Worm (Caenorhabditis elegans) whole organism, L4 larva: Measurements from ENCODE around the gene clec-71.
"Not testable (repeated sequence)": the region's sequence is repeated elsewhere in the genome, so short reads cannot be mapped to it uniquely, and the experiment has no call there.

Source experiments
- F10B5.3 ChIP-seq: sonication (generic microtip); optimal IDR thresholded peaks from 2 replicates; lab custom pipeline; 2016; ENCODE audit warnings: mild to moderate bottlenecking, missing genetic modification characterization, missing compliant biosample characterization
- F49E8.2 ChIP-seq: sonication (generic microtip); optimal IDR thresholded peaks from 2 replicates; lab custom pipeline; 2016; ENCODE audit warnings: missing compliant biosample characterization, mild to moderate bottlenecking, missing genetic modification characterization, borderline replicate concordance
- T20F7.1 ChIP-seq: fragments of 200-800 bp; sonication (Bioruptor generic); optimal IDR thresholded peaks from 2 replicates; lab custom pipeline; 2018; ENCODE audit warnings: mild to moderate bottlenecking, missing genetic modification characterization, missing compliant biosample characterization
- Y48G9A.11 ChIP-seq: fragments of 200-800 bp; sonication (Bioruptor generic); IDR thresholded peaks from 2 replicates; pipeline ENCODE4 v1.3.6; 2022; ENCODE audit warnings: missing genetic modification reagents, missing genetic modification characterization, missing compliant biosample characterization
- Y5F2A.4 ChIP-seq: fragments of 200-800 bp; sonication (Bioruptor generic); optimal IDR thresholded peaks from 2 replicates; lab custom pipeline; 2018; ENCODE audit warnings: mild to moderate bottlenecking, missing genetic modification characterization, missing compliant biosample characterization
- ZK337.2 ChIP-seq: fragments of 200-800 bp; sonication (Bioruptor generic); IDR thresholded peaks from 2 replicates; pipeline ENCODE4 v1.3.6; 2022; ENCODE audit warnings: missing genetic modification reagents, missing genetic modification characterization, missing compliant biosample characterization
- aha-1 ChIP-seq: fragments of 150-350 bp; peaks from one replicate; lab custom pipeline; 2014; ENCODE audit warnings: missing biosample characterization, missing genetic modification characterization
- aly-2 ChIP-seq: sonication (generic microtip); optimal IDR thresholded peaks from 2 replicates; lab custom pipeline; 2018; ENCODE audit warnings: missing biosample characterization, missing genetic modification characterization
- arid-1 ChIP-seq: fragments of 200-800 bp; sonication (Bioruptor generic); conservative IDR thresholded peaks from 2 replicates; pipeline ENCODE4 v1.3.6; 2022; ENCODE audit warnings: missing genetic modification reagents, missing genetic modification characterization, missing compliant biosample characterization
- ceh-32 ChIP-seq: sonication (generic microtip); optimal IDR thresholded peaks from 2 replicates; lab custom pipeline; 2016; ENCODE audit warnings: mild to moderate bottlenecking, missing genetic modification characterization, missing compliant biosample characterization; ENCODE audit not compliant: poor library complexity
- ceh-44 ChIP-seq: fragments of 200-800 bp; sonication (Bioruptor generic); IDR thresholded peaks from 2 replicates; pipeline ENCODE4 v1.3.6; 2022; ENCODE audit warnings: missing genetic modification reagents, missing genetic modification characterization, missing compliant biosample characterization
- ceh-62 ChIP-seq: sonication (generic microtip); optimal IDR thresholded peaks from 2 replicates; lab custom pipeline; 2017; ENCODE audit warnings: missing biosample characterization, missing genetic modification characterization
- ctbp-1 ChIP-seq: fragments of 200-800 bp; sonication (Bioruptor generic); IDR thresholded peaks from 2 replicates; pipeline ENCODE4 v1.3.6; 2022; ENCODE audit warnings: missing genetic modification reagents, missing genetic modification characterization, missing compliant biosample characterization
- daf-12 ChIP-seq: fragments of 150-350 bp; optimal IDR thresholded peaks from 2 replicates; lab custom pipeline; 2014; ENCODE audit warnings: missing biosample characterization, missing genetic modification reagents, missing genetic modification characterization
- daf-16 ChIP-seq, 3 experiments: sonication (generic microtip); optimal IDR thresholded peaks; 2 replicates each; lab custom pipeline; 2016 to 2017; ENCODE audit warnings: missing genetic modification characterization in 3 of 3, missing genetic modification reagents in 3 of 3, mild to moderate bottlenecking in 2 of 3, missing compliant biosample characterization in 2 of 3, missing biosample characterization in 1 of 3, moderate library complexity in 1 of 3
- daf-8 ChIP-seq: fragments of 200-800 bp; sonication (Bioruptor generic); IDR thresholded peaks from 2 replicates; pipeline ENCODE4 v1.3.6; 2022; ENCODE audit warnings: missing genetic modification characterization, missing compliant biosample characterization
- dmd-6 ChIP-seq: fragments of 200-800 bp; sonication (Bioruptor generic); IDR thresholded peaks from 2 replicates; pipeline ENCODE4 v1.3.6; 2022; ENCODE audit warnings: missing genetic modification reagents, missing genetic modification characterization, missing compliant biosample characterization
- dmd-8 ChIP-seq: fragments of 200-800 bp; sonication (Bioruptor generic); IDR thresholded peaks from 2 replicates; pipeline ENCODE4 v1.3.6; 2022; ENCODE audit warnings: missing genetic modification characterization, missing compliant biosample characterization
- dmd-9 ChIP-seq: fragments of 200-800 bp; sonication (Bioruptor generic); IDR thresholded peaks from 2 replicates; pipeline ENCODE4 v1.3.6; 2022; ENCODE audit warnings: missing genetic modification reagents, missing genetic modification characterization, missing compliant biosample characterization
- fkh-10 ChIP-seq: fragments of 150-350 bp; optimal IDR thresholded peaks from 2 replicates; lab custom pipeline; 2014; ENCODE audit warnings: missing biosample characterization, missing genetic modification reagents, missing genetic modification characterization
- fos-1 ChIP-seq: fragments of 150-350 bp; optimal IDR thresholded peaks from 2 replicates; lab custom pipeline; 2014; ENCODE audit warnings: missing biosample characterization, missing genetic modification characterization
- hlh-11 ChIP-seq: fragments of 200-800 bp; sonication (Bioruptor generic); optimal IDR thresholded peaks from 2 replicates; lab custom pipeline; 2018; ENCODE audit warnings: mild to moderate bottlenecking, missing genetic modification characterization, missing compliant biosample characterization
- hlh-30 ChIP-seq: sonication (generic microtip); optimal IDR thresholded peaks from 2 replicates; lab custom pipeline; 2017; ENCODE audit warnings: antibody characterized with exemption, mild to moderate bottlenecking, missing genetic modification characterization, missing compliant biosample characterization; ENCODE audit not compliant: insufficient read depth
- lin-29 ChIP-seq: fragments of 200-800 bp; sonication (Bioruptor generic); IDR thresholded peaks from 2 replicates; pipeline ENCODE4 v1.3.6; 2022; ENCODE audit warnings: missing genetic modification reagents, missing genetic modification characterization, missing compliant biosample characterization
- madf-5 ChIP-seq, 2 experiments: fragments of 200-800 bp; sonication (Bioruptor generic); IDR thresholded peaks; 2 replicates each; pipeline ENCODE4 v1.3.6; 2022; ENCODE audit warnings: missing compliant biosample characterization in 2 of 2, missing genetic modification characterization in 2 of 2
- madf-9 ChIP-seq: fragments of 200-800 bp; sonication (Bioruptor generic); conservative IDR thresholded peaks from 2 replicates; pipeline ENCODE4 v1.3.6; 2022; ENCODE audit warnings: missing genetic modification reagents, missing genetic modification characterization, missing compliant biosample characterization
- mdl-1 ChIP-seq, 2 experiments: fragments of 150-350 bp in 1 of 2; sonication (generic microtip) in 1 of 2; optimal IDR thresholded peaks; 2 replicates each; lab custom pipeline; 2014 to 2017; ENCODE audit warnings: missing biosample characterization in 2 of 2, missing genetic modification characterization in 2 of 2
- mep-1 ChIP-seq: fragments of 150-350 bp; sonication (generic microtip); optimal IDR thresholded peaks from 3 replicates; lab custom pipeline; 2014; ENCODE audit warnings: missing biosample characterization, missing genetic modification characterization
- mes-2 ChIP-seq: sonication (generic microtip); optimal IDR thresholded peaks from 2 replicates; lab custom pipeline; 2016; ENCODE audit warnings: missing genotype, mild to moderate bottlenecking, missing genetic modification characterization, missing compliant biosample characterization; ENCODE audit not compliant: poor library complexity, severe bottlenecking
- nhr-102 ChIP-seq: sonication (generic microtip); optimal IDR thresholded peaks from 2 replicates; lab custom pipeline; 2016; ENCODE audit warnings: mild to moderate bottlenecking, missing genetic modification characterization, moderate library complexity, missing compliant biosample characterization
- nhr-41 ChIP-seq: fragments of 200-800 bp; sonication (Bioruptor generic); IDR thresholded peaks from 2 replicates; pipeline ENCODE4 v1.3.6; 2022; ENCODE audit warnings: missing genetic modification reagents, missing genetic modification characterization, missing compliant biosample characterization
- nhr-77 ChIP-seq: fragments of 150-350 bp; optimal IDR thresholded peaks from 2 replicates; lab custom pipeline; 2014; ENCODE audit warnings: missing biosample characterization, missing genetic modification characterization
- pha-4 ChIP-seq, 2 experiments: fragments of 150-350 bp in 1 of 2; fragments of 200-800 bp in 1 of 2; sonication (Bioruptor generic) in 1 of 2; IDR thresholded peaks in 1 of 2; optimal IDR thresholded peaks in 1 of 2; 2 replicates each; pipeline versions ENCODE4 v1.3.6 to Lab custom; 2014 to 2022; ENCODE audit warnings: missing genetic modification characterization in 2 of 2, missing genetic modification reagents in 2 of 2, missing biosample characterization in 1 of 2, missing compliant biosample characterization in 1 of 2
- saeg-2 ChIP-seq: fragments of 200-800 bp; sonication (Bioruptor generic); IDR thresholded peaks from 2 replicates; pipeline ENCODE4 v1.3.6; 2022; ENCODE audit warnings: missing genetic modification reagents, missing genetic modification characterization, missing compliant biosample characterization
- sdz-12 ChIP-seq: fragments of 200-800 bp; sonication (Bioruptor generic); optimal IDR thresholded peaks from 2 replicates; lab custom pipeline; 2018; ENCODE audit warnings: mild to moderate bottlenecking, missing genetic modification characterization, missing compliant biosample characterization
- set-16 ChIP-seq: fragments of 200-800 bp; sonication (Bioruptor generic); IDR thresholded peaks from 2 replicates; pipeline ENCODE4 v1.3.6; 2022; ENCODE audit warnings: missing genetic modification reagents, missing genetic modification characterization, missing compliant biosample characterization
- unc-62 ChIP-seq, 3 experiments: fragments of 150-350 bp in 1 of 3; sonication (generic microtip); optimal IDR thresholded peaks in 2 of 3; peaks in 1 of 3; 1 replicate in 1 of 3; 2 replicates in 2 of 3; lab custom pipeline; 2014 to 2017; ENCODE audit warnings: missing biosample characterization in 3 of 3, missing genetic modification characterization in 3 of 3, missing genetic modification reagents in 3 of 3, missing genotype in 1 of 3
- zfp-2 ChIP-seq: sonication (generic microtip); optimal IDR thresholded peaks from 2 replicates; lab custom pipeline; 2016; ENCODE audit warnings: mild to moderate bottlenecking, missing genetic modification characterization, missing compliant biosample characterization
- zfp-3 ChIP-seq: fragments of 200-800 bp; sonication (Bioruptor generic); conservative IDR thresholded peaks from 2 replicates; pipeline ENCODE4 v1.3.6; 2022; ENCODE audit warnings: missing genetic modification reagents, missing genetic modification characterization, missing compliant biosample characterization

The clec-71 gene

ce11 chrIV:3907506-3908188 lies 29.6 kb upstream of the clec-71 start, which contains the start of the genes F56D6.22 and F56D6.12:
Gene F56D6.22 (minus strand): TSS chrIV:3907606.
Gene F56D6.12 (plus strand): TSS chrIV:3908138.
- TF ChIP-seq daf-12 (tag; lab: Kevin White, UChicago) (no peak), dmd-6 (GFP tag; lab: Robert Waterston, UW) (no peak), madf-9 (GFP tag; lab: Robert Waterston, UW) (no peak), lin-29 (GFP tag; lab: Robert Waterston, UW) (no peak), dmd-9 (GFP tag; lab: Robert Waterston, UW) (no peak), pha-4 (GFP tag; IDR thresholded peaks at IDR 0.05; lab: Robert Waterston, UW) (no peak), pha-4 (tag; optimal IDR thresholded peaks at IDR 0.05; lab: Kevin White, UChicago) (no peak), hlh-11 (tag; lab: Kevin White, UChicago) (no peak), hlh-30 (tag; lab: Kevin White, UChicago) (no peak), mep-1 (tag; lab: Kevin White, UChicago) (no peak), fkh-10 (GFP tag; lab: Kevin White, UChicago) (no peak), zfp-3 (GFP tag; lab: Robert Waterston, UW) (no peak), ceh-32 (tag; lab: Kevin White, UChicago) (no peak), arid-1 (GFP tag; lab: Robert Waterston, UW) (no peak), ceh-44 (GFP tag; lab: Robert Waterston, UW) (no peak), madf-5 (GFP tag; IDR thresholded peaks at IDR 0.05; lab: Robert Waterston, UW) (no peak)
- TF ChIP-seq, all 104 proteins: peak for 0

DNA sequence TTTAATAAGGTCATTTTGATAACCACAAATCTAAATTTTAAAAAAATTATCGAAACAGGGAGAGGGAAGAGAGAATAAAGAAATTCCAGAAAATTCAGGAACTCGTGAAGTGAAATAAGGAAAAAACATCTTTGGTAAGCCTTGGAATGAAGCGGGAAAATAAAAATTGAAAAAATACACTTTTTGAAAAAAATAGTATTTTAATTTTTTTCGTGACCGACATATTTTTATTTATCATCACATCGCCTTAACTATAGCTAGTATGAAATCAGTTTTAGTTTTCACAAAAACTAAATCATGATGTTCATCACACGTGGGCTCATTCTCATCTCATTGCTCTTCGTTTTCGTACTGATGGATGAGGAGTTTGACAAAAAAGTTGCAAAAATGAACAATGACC lies 28.1 kb upstream of the clec-71 start, which contains the start of gene F56D6.13:
Gene F56D6.13, plus strand, starts transcription at position 301 of the 400 bp plus-strand sequence.
- TF ChIP-seq daf-8 (GFP tag; lab: Robert Waterston, UW) (no peak), mdl-1 (tag; optimal IDR thresholded peaks at IDR 0.05; lab: Kevin White, UChicago) (no peak), dmd-9 (GFP tag; lab: Robert Waterston, UW) (no peak), set-16 (GFP tag; lab: Robert Waterston, UW) (no peak), daf-12 (tag; lab: Kevin White, UChicago) (no peak), ctbp-1 (no peak), ZK337.2 (GFP tag; lab: Robert Waterston, UW) (no peak), daf-16 (GFP tag; optimal IDR thresholded peaks at IDR 0.05; lab: Kevin White, UChicago) (no peak), daf-16 (tag; optimal IDR thresholded peaks at IDR 0.05; lab: Kevin White, UChicago) (no peak), unc-62 (GFP tag; optimal IDR thresholded peaks at IDR 0.05 in 1 of 2; lab: Kevin White, UChicago) (no peak), unc-62 (tag; optimal IDR thresholded peaks at IDR 0.05; lab: Kevin White, UChicago) (no peak), zfp-2 (tag; lab: Kevin White, UChicago) (no peak), aly-2 (no peak), fos-1 (no peak), mes-2 (tag; lab: Kevin White, UChicago) (no peak), dmd-8 (GFP tag; lab: Robert Waterston, UW) (no peak), pha-4 (GFP tag; IDR thresholded peaks at IDR 0.05; lab: Robert Waterston, UW) (no peak), pha-4 (tag; optimal IDR thresholded peaks at IDR 0.05; lab: Kevin White, UChicago) (no peak), hlh-11 (tag; lab: Kevin White, UChicago) (no peak)
- TF ChIP-seq, all 104 proteins: peak for 0

DNA sequence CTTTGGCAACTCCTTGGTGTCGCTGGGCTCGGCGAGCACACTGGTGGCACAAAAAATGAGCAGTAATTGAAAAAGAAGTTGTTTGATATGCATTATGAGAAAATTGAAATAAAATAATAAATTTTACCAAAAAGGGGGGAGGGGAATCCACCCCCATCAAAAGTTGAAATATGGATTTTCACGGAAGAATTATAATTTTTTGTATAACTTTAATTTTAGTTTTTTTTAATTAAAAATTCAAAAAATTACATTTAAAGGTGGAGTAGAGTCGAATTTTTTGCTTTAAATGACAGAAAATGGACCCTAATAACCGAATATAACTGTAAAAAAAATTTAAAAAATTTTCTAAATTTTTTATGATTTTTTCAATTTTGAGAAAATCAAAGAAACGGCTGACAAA lies 25.4 kb upstream of the clec-71 start, which contains the start of gene F56D6.18:
Gene F56D6.18, minus strand, starts transcription at position 101 of the 400 bp plus-strand sequence.
- not testable (repeated sequence) for TF ChIP-seq nhr-41 (GFP tag; lab: Robert Waterston, UW); T20F7.1 (GFP tag; lab: Kevin White, UChicago); Y5F2A.4
- TF ChIP-seq, all 104 proteins: peak for 0; not testable (repeated sequence) for 104

- no peak for TF ChIP-seq ZK337.2 (GFP tag; lab: Robert Waterston, UW)
- no peak for TF ChIP-seq nhr-77 (tag; lab: Kevin White, UChicago)
- no peak for TF ChIP-seq ceh-62 (tag; lab: Kevin White, UChicago)
- TF ChIP-seq ctbp-1 = no peak
- no peak for TF ChIP-seq lin-29 (GFP tag; lab: Robert Waterston, UW)
- TF ChIP-seq dmd-6 (GFP tag; lab: Robert Waterston, UW) = no peak
- no peak for TF ChIP-seq sdz-12 (GFP tag; lab: Kevin White, UChicago)
- TF ChIP-seq aha-1 (tag; lab: Kevin White, UChicago) = no peak
- no peak for TF ChIP-seq nhr-102 (tag; lab: Kevin White, UChicago)
- TF ChIP-seq F10B5.3 = no peak
- TF ChIP-seq F49E8.2 (tag; lab: Kevin White, UChicago) = no peak
- no peak for TF ChIP-seq ceh-32 (tag; lab: Kevin White, UChicago)
- TF ChIP-seq daf-16 (GFP tag; optimal IDR thresholded peaks at IDR 0.05; lab: Kevin White, UChicago) = no peak
- TF ChIP-seq daf-16 (tag; optimal IDR thresholded peaks at IDR 0.05; lab: Kevin White, UChicago) = no peak
- no peak for TF ChIP-seq madf-5 (GFP tag; IDR thresholded peaks at IDR 0.05; lab: Robert Waterston, UW)
- no peak for TF ChIP-seq saeg-2 (GFP tag; lab: Robert Waterston, UW)
- no peak for TF ChIP-seq Y48G9A.11 (GFP tag; lab: Robert Waterston, UW)
- no peak for TF ChIP-seq mep-1 (tag; lab: Kevin White, UChicago)
- TF ChIP-seq, all 104 proteins: peak for 0
Measured at ce11 chrIV:3912598-3912997, 24.7 kb upstream of the clec-71 start, which contains the start of gene F56D6.20. Gene F56D6.20 (plus strand): TSS chrIV:3912898.
